Fruit fly (Drosophila melanogaster): ENCODE measurements around the gene CG6683.

CG6683 gene

DNA sequence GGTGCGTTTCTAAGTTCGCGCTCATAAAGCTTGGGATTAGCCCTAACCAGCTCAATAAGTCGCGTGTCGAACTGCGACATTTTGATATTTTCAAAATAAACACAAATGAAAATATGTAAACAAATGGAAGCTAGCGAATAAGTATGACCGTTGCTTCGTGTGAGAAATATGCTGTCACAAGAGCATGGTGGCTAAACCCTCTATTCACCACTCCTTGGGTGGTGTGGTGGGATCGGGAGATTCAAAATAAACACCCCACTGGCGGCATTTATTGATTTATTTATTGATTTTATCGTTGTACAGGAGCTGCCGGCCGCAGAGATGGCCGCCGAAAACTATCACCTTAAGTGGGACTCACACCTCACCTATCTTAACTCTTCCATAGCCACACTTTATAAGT lies at the start of gene CG6683:
TSS of gene CG6683 (minus strand) at position 154 of the 400 bp plus-strand sequence.
- TF ChIP-seq Sp1 (GFP tag; optimal IDR thresholded peaks at IDR 0.05) (no peak), Myc (optimal IDR thresholded peaks at IDR 0.05) (peak; percentile 63)

- TF ChIP-seq HLH106 (tag; optimal IDR thresholded peaks at IDR 0.05) (no peak), Myc (optimal IDR thresholded peaks at IDR 0.05) (no peak), CG32264 (GFP tag; optimal IDR thresholded peaks at IDR 0.05) (no peak), Mio (GFP tag; optimal IDR thresholded peaks at IDR 0.05) (no peak), lola (GFP tag; optimal IDR thresholded peaks at IDR 0.05) (no peak), Hr83 (GFP tag; optimal IDR thresholded peaks at IDR 0.05; ENCODE audit: poor library complexity, severe bottlenecking) (no peak), N (GFP tag; optimal IDR thresholded peaks at IDR 0.05) (no peak), Jra (GFP tag; optimal IDR thresholded peaks at IDR 0.05) (no peak), pan (optimal IDR thresholded peaks at IDR 0.05) (no peak), Abd-B (GFP tag; optimal IDR thresholded peaks at IDR 0.05) (no peak)
These were observed 45.9 kb upstream of the CG6683 start for dm6 chr3L:8560637-8561036.

dm6 chr3L:8559754-8560328 lies 45.1 kb upstream of the CG6683 start:
- TF ChIP-seq dsf (GFP tag; optimal IDR thresholded peaks at IDR 0.05; ENCODE audit: borderline replicate concordance), result no peak
- peak in 1 of 2 experiments; percentile 12 for TF ChIP-seq dl (GFP tag; optimal IDR thresholded peaks at IDR 0.05; ENCODE audit: insufficient read depth in 1 of 2, partially characterized antibody in 2 of 2)
- TF ChIP-seq Hr83 (GFP tag; optimal IDR thresholded peaks at IDR 0.05; ENCODE audit: poor library complexity, severe bottlenecking), result no peak
- TF ChIP-seq brk (GFP tag; optimal IDR thresholded peaks at IDR 0.05), result no peak
- TF ChIP-seq fru (GFP tag; optimal IDR thresholded peaks at IDR 0.05), result no peak
- peak; percentile 31 for TF ChIP-seq Dif (GFP tag; optimal IDR thresholded peaks at IDR 0.05; ENCODE audit: partially characterized antibody)
- no peak for TF ChIP-seq rgr (GFP tag; optimal IDR thresholded peaks at IDR 0.05)
- no peak for TF ChIP-seq Hnf4 (GFP tag; optimal IDR thresholded peaks at IDR 0.05)
- TF ChIP-seq woc (GFP tag; optimal IDR thresholded peaks at IDR 0.05), result no peak
- no peak for TF ChIP-seq usp (GFP tag; optimal IDR thresholded peaks at IDR 0.05)
- no peak for TF ChIP-seq foxo (GFP tag; optimal IDR thresholded peaks at IDR 0.05)
- no peak for TF ChIP-seq Abd-B (GFP tag; optimal IDR thresholded peaks at IDR 0.05)
- TF ChIP-seq br (GFP tag; optimal IDR thresholded peaks at IDR 0.05), result no peak
- TF ChIP-seq Vsx2 (GFP tag; optimal IDR thresholded peaks at IDR 0.05; ENCODE audit: partially characterized antibody), result peak; percentile 81
- no peak for TF ChIP-seq h (GFP tag; optimal IDR thresholded peaks at IDR 0.05)

DNA sequence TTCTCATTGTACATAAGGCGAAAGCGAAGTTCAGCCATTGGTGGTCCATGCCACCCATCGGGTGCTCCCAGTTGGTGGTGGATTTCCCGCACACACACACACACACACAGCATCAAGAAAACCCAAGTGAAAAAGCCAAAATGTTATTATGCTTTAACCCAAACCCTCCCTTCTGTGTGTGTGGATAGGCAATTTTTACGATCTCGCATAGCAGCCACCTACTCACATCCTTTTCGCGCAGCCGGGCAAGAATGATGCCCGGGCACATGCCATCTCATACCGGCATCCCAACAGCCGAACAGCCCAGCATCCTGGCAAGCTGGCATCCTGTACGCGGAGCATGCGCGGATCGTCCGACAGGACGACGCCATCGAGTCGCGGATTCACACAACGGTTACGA lies 42.3 kb upstream of the CG6683 start:
- TF ChIP-seq rgr (GFP tag; optimal IDR thresholded peaks at IDR 0.05) (no peak), Hr83 (GFP tag; optimal IDR thresholded peaks at IDR 0.05; ENCODE audit: poor library complexity, severe bottlenecking) (no peak), h (GFP tag; optimal IDR thresholded peaks at IDR 0.05) (no peak), Abd-B (GFP tag; optimal IDR thresholded peaks at IDR 0.05) (no peak), GATAd (GFP tag; optimal IDR thresholded peaks at IDR 0.05) (no peak), usp (GFP tag; optimal IDR thresholded peaks at IDR 0.05) (no peak), ey (GFP tag; optimal IDR thresholded peaks at IDR 0.05) (no peak), CG32264 (GFP tag; optimal IDR thresholded peaks at IDR 0.05) (no peak), sage (GFP tag; optimal IDR thresholded peaks at IDR 0.05) (no peak), CrebA (GFP tag; optimal IDR thresholded peaks at IDR 0.05; ENCODE audit: borderline replicate concordance) (no peak), sv (GFP tag; optimal IDR thresholded peaks at IDR 0.05) (no peak), N (GFP tag; optimal IDR thresholded peaks at IDR 0.05) (no peak), CG9705 (GFP tag; optimal IDR thresholded peaks at IDR 0.05) (no peak)

- TF ChIP-seq Abd-B (GFP tag; optimal IDR thresholded peaks at IDR 0.05), result no peak
- TF ChIP-seq foxo (GFP tag; optimal IDR thresholded peaks at IDR 0.05), result no peak
- no peak for TF ChIP-seq N (GFP tag; optimal IDR thresholded peaks at IDR 0.05)
These were observed 39.4 kb upstream of the CG6683 start for dm6 chr3L:8554024-8554642.

Data from whole organism, wandering third instar larva.